Fruit fly (Drosophila melanogaster): ENCODE measurements around the gene CG2116.
A peak's percentile ranks its signal among the peaks of the same experiment; 100 is the strongest.

Gene CG2116

DNA sequence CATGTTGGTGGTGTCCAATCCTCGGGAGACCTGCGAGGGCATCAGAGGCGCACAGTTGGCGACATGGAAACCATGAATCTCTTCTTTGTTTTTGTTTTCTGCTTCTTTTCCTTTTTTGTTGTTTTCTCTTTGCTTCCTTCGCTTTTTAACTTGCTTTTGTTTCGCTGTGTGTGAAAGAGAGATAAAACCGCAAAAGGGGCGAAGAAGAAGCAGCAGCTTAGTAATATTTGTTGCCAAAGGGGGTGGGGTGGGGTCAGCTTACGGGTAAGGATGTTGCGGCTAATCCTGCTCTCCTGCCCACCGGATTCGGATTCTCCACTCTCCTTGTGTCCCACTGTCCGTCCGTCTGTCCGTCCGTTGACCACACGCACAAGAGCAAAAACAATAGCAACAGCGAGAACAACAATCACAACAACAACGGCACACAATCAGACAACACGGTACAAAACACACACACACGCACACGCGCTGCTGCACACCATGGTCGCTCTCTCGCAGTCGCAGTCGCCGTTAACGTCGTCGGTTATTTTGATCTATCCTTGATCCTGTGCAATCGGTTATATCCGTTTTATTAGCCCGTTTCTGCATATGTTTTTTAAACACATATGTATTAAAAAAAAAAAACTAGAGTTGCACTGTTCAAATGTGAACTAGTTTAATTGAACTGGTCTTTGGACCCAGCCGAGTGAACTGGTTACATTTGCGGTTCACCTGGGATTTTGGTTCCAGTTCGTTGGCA lies 46.8 kb downstream of the CG2116 start:
- peak; percentile 75 for TF ChIP-seq psq (GFP tag; optimal IDR thresholded peaks at IDR 0.05)
- no peak for TF ChIP-seq Dif (GFP tag; optimal IDR thresholded peaks at IDR 0.05; ENCODE audit: partially characterized antibody)

DNA sequence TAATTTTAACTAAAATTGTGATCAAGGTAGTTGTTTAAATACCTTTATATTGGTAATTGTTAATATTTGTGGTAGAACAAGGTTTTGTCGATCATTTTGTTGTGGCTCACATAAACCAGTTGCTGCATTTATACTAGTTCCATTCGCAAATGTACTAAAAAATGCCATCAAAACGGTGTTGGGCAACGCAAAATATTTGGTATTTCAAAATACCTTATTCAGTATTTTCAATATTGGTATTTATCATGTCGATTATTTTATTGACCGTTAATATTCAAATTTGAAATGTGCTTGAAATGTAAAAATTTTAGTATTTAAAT lies 47.4 kb downstream of the CG2116 start, which contains the start of gene slpr:
TSS of gene slpr (minus strand) at position 156 of the 320 bp plus-strand sequence.
- TF ChIP-seq lola (GFP tag; optimal IDR thresholded peaks at IDR 0.05) (no peak), sv (GFP tag; optimal IDR thresholded peaks at IDR 0.05) (no peak), dmrt93B (GFP tag; optimal IDR thresholded peaks at IDR 0.05) (no peak), rgr (GFP tag; optimal IDR thresholded peaks at IDR 0.05) (no peak), Hr78 (GFP tag; optimal IDR thresholded peaks at IDR 0.05) (no peak), dl (GFP tag; optimal IDR thresholded peaks at IDR 0.05; ENCODE audit: insufficient read depth in 1 of 2, partially characterized antibody in 2 of 2) (no peak), Myc (optimal IDR thresholded peaks at IDR 0.05) (no peak), Sp1 (GFP tag; optimal IDR thresholded peaks at IDR 0.05) (no peak), HLH106 (tag; optimal IDR thresholded peaks at IDR 0.05) (no peak), Jra (GFP tag; optimal IDR thresholded peaks at IDR 0.05) (no peak), fru (GFP tag; optimal IDR thresholded peaks at IDR 0.05) (no peak), Rel (GFP tag; optimal IDR thresholded peaks at IDR 0.05) (no peak), Rel (tag; optimal IDR thresholded peaks at IDR 0.05) (no peak), Abd-B (GFP tag; optimal IDR thresholded peaks at IDR 0.05) (no peak), h (GFP tag; optimal IDR thresholded peaks at IDR 0.05) (no peak), Hnf4 (GFP tag; optimal IDR thresholded peaks at IDR 0.05) (no peak), dsf (GFP tag; optimal IDR thresholded peaks at IDR 0.05; ENCODE audit: borderline replicate concordance) (no peak), tai (GFP tag; optimal IDR thresholded peaks at IDR 0.05) (no peak), OdsH (GFP tag; optimal IDR thresholded peaks at IDR 0.05) (no peak), brk (GFP tag; optimal IDR thresholded peaks at IDR 0.05) (no peak), woc (GFP tag; optimal IDR thresholded peaks at IDR 0.05) (no peak)

DNA sequence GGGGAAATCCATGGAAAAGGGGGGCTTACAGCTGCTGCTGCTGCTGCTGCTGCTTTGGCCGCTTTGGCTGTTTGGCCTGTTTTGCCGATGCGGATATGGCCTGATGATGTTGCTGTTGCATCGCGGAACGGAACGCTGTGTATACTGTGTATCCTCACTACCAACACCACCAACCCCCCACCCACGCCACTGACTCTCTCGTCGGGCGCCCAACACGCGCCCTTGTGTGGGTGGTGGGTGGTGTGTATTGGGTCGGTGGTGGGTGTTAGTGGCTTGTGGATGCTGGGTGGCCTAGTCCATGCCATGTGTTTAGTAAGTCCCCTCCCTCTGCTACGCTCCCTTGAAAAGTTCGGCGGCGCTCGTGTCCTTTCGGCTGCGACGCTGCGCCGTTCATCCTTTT lies 48.1 kb downstream of the CG2116 start:
- TF ChIP-seq tai (GFP tag; optimal IDR thresholded peaks at IDR 0.05) (no peak), woc (GFP tag; optimal IDR thresholded peaks at IDR 0.05) (no peak), GATAd (GFP tag; optimal IDR thresholded peaks at IDR 0.05) (no peak), Mio (GFP tag; optimal IDR thresholded peaks at IDR 0.05) (no peak), usp (GFP tag; optimal IDR thresholded peaks at IDR 0.05) (no peak), psq (GFP tag; optimal IDR thresholded peaks at IDR 0.05) (no peak), rgr (GFP tag; optimal IDR thresholded peaks at IDR 0.05) (no peak), CrebA (GFP tag; optimal IDR thresholded peaks at IDR 0.05; ENCODE audit: borderline replicate concordance) (no peak), Dif (GFP tag; optimal IDR thresholded peaks at IDR 0.05; ENCODE audit: partially characterized antibody) (no peak), h (GFP tag; optimal IDR thresholded peaks at IDR 0.05) (no peak), dmrt93B (GFP tag; optimal IDR thresholded peaks at IDR 0.05) (no peak)

DNA sequence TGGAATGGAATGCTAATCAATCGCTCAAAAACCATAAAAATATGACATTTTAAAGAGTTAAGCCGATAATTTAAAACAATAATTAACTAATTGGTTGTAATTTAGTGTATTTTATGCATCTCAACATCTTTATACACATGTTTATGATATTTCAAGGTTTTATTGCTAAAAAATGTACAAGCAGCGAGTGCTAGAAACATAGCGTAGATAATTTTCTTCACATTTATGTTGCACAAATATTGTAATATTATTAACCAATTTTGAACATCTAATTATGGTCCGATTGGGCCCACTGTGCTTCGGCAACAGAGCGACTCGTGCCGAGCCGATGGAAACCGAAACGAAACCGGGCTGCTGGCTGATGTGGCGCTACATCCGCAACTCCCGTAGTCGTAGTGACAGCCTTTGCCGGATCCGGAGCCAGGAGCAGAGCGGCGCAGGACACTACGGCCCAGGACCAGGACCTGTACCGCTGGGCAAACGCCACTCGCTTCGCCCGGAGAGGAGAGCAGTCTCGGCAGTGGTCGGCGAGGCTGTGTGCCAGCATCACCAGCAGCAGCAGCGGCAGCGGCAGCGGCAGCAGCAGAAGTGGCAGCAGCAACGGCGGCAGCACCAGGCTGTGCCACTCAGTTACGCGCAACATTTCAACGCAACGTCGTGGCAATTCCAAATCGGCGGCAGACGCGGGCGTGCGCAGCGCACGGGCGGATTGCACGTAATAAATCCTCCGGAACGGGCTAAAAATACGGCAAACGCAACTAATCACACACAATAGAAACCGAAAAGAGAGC lies 48.7 kb downstream of the CG2116 start, which contains the start of gene sdt:
TSS of gene sdt (plus strand) at position 385 of the 791 bp plus-strand sequence.
- TF ChIP-seq Dif (GFP tag; optimal IDR thresholded peaks at IDR 0.05; ENCODE audit: partially characterized antibody) (no peak), GATAd (GFP tag; optimal IDR thresholded peaks at IDR 0.05) (no peak), Mio (GFP tag; optimal IDR thresholded peaks at IDR 0.05) (no peak), Abd-B (GFP tag; optimal IDR thresholded peaks at IDR 0.05) (no peak), sv (GFP tag; optimal IDR thresholded peaks at IDR 0.05) (no peak), Jra (GFP tag; optimal IDR thresholded peaks at IDR 0.05) (no peak), psq (GFP tag; optimal IDR thresholded peaks at IDR 0.05) (no peak), Myc (optimal IDR thresholded peaks at IDR 0.05) (no peak), Rel (GFP tag; optimal IDR thresholded peaks at IDR 0.05) (no peak), Rel (tag; optimal IDR thresholded peaks at IDR 0.05) (no peak), woc (GFP tag; optimal IDR thresholded peaks at IDR 0.05) (no peak), N (GFP tag; optimal IDR thresholded peaks at IDR 0.05) (no peak), dl (GFP tag; optimal IDR thresholded peaks at IDR 0.05; ENCODE audit: insufficient read depth in 1 of 2, partially characterized antibody in 2 of 2) (no peak), CG9705 (GFP tag; optimal IDR thresholded peaks at IDR 0.05) (no peak), CrebA (GFP tag; optimal IDR thresholded peaks at IDR 0.05; ENCODE audit: borderline replicate concordance) (no peak), pan (optimal IDR thresholded peaks at IDR 0.05) (no peak)
